Worm (Caenorhabditis elegans): Measurements from ENCODE around the gene ZK666.12.

- no peak for TF ChIP-seq B0310.2 (tag; optimal IDR thresholded peaks at IDR 0.05)
- no peak for TF ChIP-seq flt-1 (GFP tag; IDR thresholded peaks at IDR 0.05)
- TF ChIP-seq F13C5.2 (tag; optimal IDR thresholded peaks at IDR 0.05), result no peak
- no peak for TF ChIP-seq hmbx-1 (tag; optimal IDR thresholded peaks at IDR 0.05)
- TF ChIP-seq ceh-36 (tag; optimal IDR thresholded peaks at IDR 0.05), result no peak
- TF ChIP-seq tbx-37 (GFP tag; conservative IDR thresholded peaks at IDR 0.05), result no peak
- no peak for TF ChIP-seq ceh-13 (GFP tag; optimal IDR thresholded peaks at IDR 0.05)
- TF ChIP-seq tra-4 (tag; optimal IDR thresholded peaks at IDR 0.05), result no peak
- no peak for TF ChIP-seq hmg-4 (GFP tag; optimal IDR thresholded peaks at IDR 0.05)
- TF ChIP-seq ama-1 (optimal IDR thresholded peaks at IDR 0.05), result no peak
- no peak for TF ChIP-seq sea-1 (GFP tag; conservative IDR thresholded peaks at IDR 0.05)
- no peak for TF ChIP-seq hnd-1 (tag; optimal IDR thresholded peaks at IDR 0.05)
Observed at ce11 chrII:10446814-10447213, 49.2 kb upstream of the ZK666.12 start.
